Worm (Caenorhabditis elegans): ENCODE results near the gene cnx-1.

Gene cnx-1

ce11 chrIII:9782011-9782436 lies 34.9 kb downstream of the cnx-1 start, which contains the start of gene vha-2 (continued):
- TF ChIP-seq hlh-26 (GFP tag; conservative IDR thresholded peaks at IDR 0.05) (no peak), ceh-40 (GFP tag; IDR thresholded peaks at IDR 0.05) (0 out of 2 replicates have a peak, but pooled peaks have one; percentile 8), nfyb-1 (GFP tag; IDR thresholded peaks at IDR 0.05) (peak; percentile 77), T26A5.8 (tag; optimal IDR thresholded peaks at IDR 0.05) (peak; percentile 30), ceh-79 (tag; optimal IDR thresholded peaks at IDR 0.05) (peak; percentile 53), Y56A3A.18 (GFP tag; IDR thresholded peaks at IDR 0.05) (0 out of 2 replicates have a peak, but pooled peaks have one; percentile 9), rec-8 (tag; optimal IDR thresholded peaks at IDR 0.05) (no peak), sptf-2 (GFP tag; optimal IDR thresholded peaks at IDR 0.05) (no peak), Y53F4B.3 (GFP tag; IDR thresholded peaks at IDR 0.05) (no peak), egl-44 (GFP tag; IDR thresholded peaks at IDR 0.05) (peak; percentile 53; the same call in 1 of the 2 replicates), Y95B8A.8 (GFP tag; IDR thresholded peaks at IDR 0.05) (peak; percentile 54; the same call in 1 of the 2 replicates), Y79H2A.3 (GFP tag; conservative IDR thresholded peaks at IDR 0.05) (no peak), let-607 (tag; optimal IDR thresholded peaks at IDR 0.05) (peak in 1 of 2 experiments; percentile 30), nfya-2 (GFP tag; IDR thresholded peaks at IDR 0.05) (peak; percentile 25; the same call in 1 of the 2 replicates), ekl-4 (GFP tag; IDR thresholded peaks at IDR 0.05) (peak; percentile 80), ZK185.1 (tag; optimal IDR thresholded peaks at IDR 0.05; ENCODE audit: poor library complexity, severe bottlenecking) (peak; percentile 37), bed-2 (GFP tag; IDR thresholded peaks at IDR 0.05) (no peak), ets-4 (GFP tag; optimal IDR thresholded peaks at IDR 0.05) (peak; percentile 66), F52B5.7 (tag; optimal IDR thresholded peaks at IDR 0.05) (peak; percentile 53), die-1 (tag; optimal IDR thresholded peaks at IDR 0.05) (peak; percentile 62), ceh-27 (GFP tag; optimal IDR thresholded peaks at IDR 0.05) (no peak), zfh-2 (GFP tag; conservative IDR thresholded peaks at IDR 0.05) (peak; percentile 30; the same call in 1 of the 2 replicates), Y53G8AR.9 (GFP tag; conservative IDR thresholded peaks at IDR 0.05) (peak; percentile 80), ama-1 (optimal IDR thresholded peaks at IDR 0.05) (no peak), ama-1 (GFP tag; optimal IDR thresholded peaks at IDR 0.05) (peak in 1 of 2 experiments; percentile 10), hsf-1 (GFP tag; IDR thresholded peaks at IDR 0.05) (peak; percentile 76), sdz-38 (tag; optimal IDR thresholded peaks at IDR 0.05) (no peak), ztf-3 (GFP tag; optimal IDR thresholded peaks at IDR 0.05) (no peak), cebp-1 (GFP tag; IDR thresholded peaks at IDR 0.05) (no peak), cebp-1 (tag; optimal IDR thresholded peaks at IDR 0.05) (peak; percentile 42), nhr-90 (tag; optimal IDR thresholded peaks at IDR 0.05) (peak; percentile 43), ztf-26 (tag; optimal IDR thresholded peaks at IDR 0.05) (peak; percentile 23), snpc-4 (GFP tag; optimal IDR thresholded peaks at IDR 0.05) (no peak), snpc-4 (tag; optimal IDR thresholded peaks at IDR 0.05) (peak in 1 of 4 experiments; percentile 29), ztf-6 (GFP tag; IDR thresholded peaks at IDR 0.05) (no peak), madf-10 (tag; optimal IDR thresholded peaks at IDR 0.05) (peak; percentile 23), athp-1 (tag; optimal IDR thresholded peaks at IDR 0.05) (peak; percentile 77), B0035.1 (tag; optimal IDR thresholded peaks at IDR 0.05) (peak; percentile 55), akir-1 (GFP tag; optimal IDR thresholded peaks at IDR 0.05) (peak; percentile 30), pbrm-1 (GFP tag; IDR thresholded peaks at IDR 0.05) (peak; percentile 75)

All from whole organism, young adult.